Fruit fly (Drosophila melanogaster) whole organism: ENCODE data around the gene lost.

Experiments used
- CG8478 ChIP-seq: fragments of >200 bp; optimal IDR thresholded peaks from 2 replicates; lab custom pipeline; 2018; ENCODE audit warnings: inconsistent platforms
- Dll ChIP-seq: fragments of >200 bp; optimal IDR thresholded peaks from 2 replicates; lab custom pipeline; 2017
- EcR ChIP-seq, 2 experiments: fragments of >200 bp; optimal IDR thresholded peaks; 2 replicates each; lab custom pipeline; 2017; ENCODE audit warnings: missing biosample characterization in 2 of 2, missing genetic modification characterization in 2 of 2, missing genetic modification reagents in 2 of 2
- pan ChIP-seq: fragments of >200 bp; optimal IDR thresholded peaks from 2 replicates; lab custom pipeline; 2017
- psq ChIP-seq: fragments of >200 bp; optimal IDR thresholded peaks from 2 replicates; lab custom pipeline; 2017
- usp ChIP-seq: fragments of >200 bp; optimal IDR thresholded peaks from 2 replicates; lab custom pipeline; 2017; ENCODE audit warnings: missing biosample characterization, missing genetic modification characterization, mixed read lengths

Gene lost

dm6 chr3R:4428585-4429464 is 25.9 kb downstream of the lost start, which contains the start of gene srl:
srl (minus strand) TSS chr3R:4429335.
- no peak for TF ChIP-seq EcR (GFP tag; optimal IDR thresholded peaks at IDR 0.05; lab: Kevin White, UChicago)
- TF ChIP-seq usp (GFP tag; lab: Kevin White, UChicago): no peak
- no peak for TF ChIP-seq CG8478 (lab: Kevin White, UChicago)
- peak; percentile 10 for TF ChIP-seq pan (lab: Kevin White, UChicago)
- no peak for TF ChIP-seq Dll
- no peak for TF ChIP-seq psq (lab: Kevin White, UChicago)

dm6 chr3R:4433441-4434077 is 30.7 kb downstream of the lost start, which contains the start of the genes eIF3a and CG1074:
eIF3a (minus strand) TSS chr3R:4433895.
CG1074 (plus strand) TSS chr3R:4433965.
- no peak for TF ChIP-seq psq (lab: Kevin White, UChicago)
- peak; percentile 15 for TF ChIP-seq Dll

dm6 chr3R:4437113-4437512 is 34.2 kb downstream of the lost start, which contains the start of the genes Lipt2 and CG14650:
Lipt2 (minus strand) TSS chr3R:4437329.
CG14650 (plus strand) TSS chr3R:4437387.
- no peak for TF ChIP-seq usp (GFP tag; lab: Kevin White, UChicago)
- TF ChIP-seq pan (lab: Kevin White, UChicago): no peak
- no peak for TF ChIP-seq Dll
- no peak for TF ChIP-seq EcR (GFP tag; optimal IDR thresholded peaks at IDR 0.05; lab: Kevin White, UChicago)
- no peak for TF ChIP-seq psq (lab: Kevin White, UChicago)
- TF ChIP-seq CG8478 (lab: Kevin White, UChicago): no peak

dm6 chr3R:4437817-4438216 is 34.9 kb downstream of the lost start:
- TF ChIP-seq Dll (no peak), pan (lab: Kevin White, UChicago) (no peak), psq (lab: Kevin White, UChicago) (no peak), usp (GFP tag; lab: Kevin White, UChicago) (no peak), CG8478 (lab: Kevin White, UChicago) (no peak), EcR (GFP tag; optimal IDR thresholded peaks at IDR 0.05; lab: Kevin White, UChicago) (no peak)

- TF ChIP-seq EcR (GFP tag; optimal IDR thresholded peaks at IDR 0.05; lab: Kevin White, UChicago): no peak
These were observed 42.2 kb downstream of the lost start for dm6 chr3R:4445083-4445482.

dm6 chr3R:4446455-4447224 is 43.8 kb downstream of the lost start:
- no peak for TF ChIP-seq usp (GFP tag; lab: Kevin White, UChicago)
- TF ChIP-seq CG8478 (lab: Kevin White, UChicago): no peak

dm6 chr3R:4449256-4449655 is 46.4 kb downstream of the lost start:
- TF ChIP-seq psq (lab: Kevin White, UChicago) (no peak), CG8478 (lab: Kevin White, UChicago) (no peak), pan (lab: Kevin White, UChicago) (no peak), EcR (GFP tag; optimal IDR thresholded peaks at IDR 0.05; lab: Kevin White, UChicago) (no peak), usp (GFP tag; lab: Kevin White, UChicago) (no peak), Dll (no peak)

dm6 chr3R:4450721-4451120 is 47.8 kb downstream of the lost start:
- TF ChIP-seq usp (GFP tag; lab: Kevin White, UChicago): no peak
- TF ChIP-seq pan (lab: Kevin White, UChicago): no peak
- no peak for TF ChIP-seq psq (lab: Kevin White, UChicago)
- no peak for TF ChIP-seq CG8478 (lab: Kevin White, UChicago)
- no peak for TF ChIP-seq EcR (GFP tag; optimal IDR thresholded peaks at IDR 0.05; lab: Kevin White, UChicago)

dm6 chr3R:4452345-4453044 is 49.6 kb downstream of the lost start:
- peak; percentile 76 for TF ChIP-seq Dll
- TF ChIP-seq psq (lab: Kevin White, UChicago): no peak

- TF ChIP-seq Dll (peak; percentile 93), usp (GFP tag; lab: Kevin White, UChicago) (no peak)
These were observed 50.5 kb downstream of the lost start for dm6 chr3R:4453213-4453956.
